Fruit fly (Drosophila melanogaster): ENCODE measurements around the gene CG33552.
A peak's percentile ranks its signal among the peaks of the same experiment; 100 is the strongest.

DNA sequence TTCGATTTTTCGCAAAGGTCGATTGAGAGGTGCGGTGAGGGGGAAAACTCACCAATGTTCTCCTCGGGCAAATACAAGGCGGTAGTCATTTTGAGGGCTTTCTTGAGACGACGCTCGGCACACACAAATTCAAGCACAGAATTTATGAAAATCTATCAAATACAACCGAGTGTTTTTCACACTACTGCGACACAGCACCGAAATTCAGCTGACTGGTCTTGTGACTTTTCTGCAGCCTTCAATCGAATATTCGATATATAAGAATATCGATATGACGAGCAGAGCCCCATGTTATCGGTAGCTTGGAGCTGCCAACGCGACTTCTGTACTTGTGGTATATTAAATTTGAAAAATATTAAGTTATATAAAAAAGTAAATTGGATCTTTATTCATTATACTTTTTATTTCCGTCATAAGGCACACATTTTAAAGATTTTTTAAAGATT, 45.3 kb downstream of the CG33552 start, which contains the start of gene VhaSFD:
- TF ChIP-seq CG32006 (GFP tag; optimal IDR thresholded peaks at IDR 0.05) (no peak), pdm3 (GFP tag; optimal IDR thresholded peaks at IDR 0.05) (no peak), CG8319 (GFP tag; optimal IDR thresholded peaks at IDR 0.05) (no peak), dac (GFP tag; optimal IDR thresholded peaks at IDR 0.05) (no peak), Sox14 (GFP tag; optimal IDR thresholded peaks at IDR 0.05) (no peak), achi (GFP tag; optimal IDR thresholded peaks at IDR 0.05) (peak; percentile 33), vri (GFP tag; optimal IDR thresholded peaks at IDR 0.05) (no peak), CG3919 (GFP tag; optimal IDR thresholded peaks at IDR 0.05) (no peak), spab (GFP tag; optimal IDR thresholded peaks at IDR 0.05) (no peak), Ets21C (GFP tag; optimal IDR thresholded peaks at IDR 0.05) (no peak)

Data from whole organism, prepupa.